Worm (Caenorhabditis elegans): Measurements from ENCODE around the gene Y102A5C.40.

- TF ChIP-seq lin-29 (GFP tag; IDR thresholded peaks at IDR 0.05) = no peak
- TF ChIP-seq dmd-8 (GFP tag; IDR thresholded peaks at IDR 0.05) = no peak
- no peak for TF ChIP-seq mdl-1 (tag; optimal IDR thresholded peaks at IDR 0.05)
- no peak for TF ChIP-seq ama-1 (optimal IDR thresholded peaks at IDR 0.05)
- no peak for TF ChIP-seq ztf-7 (tag; optimal IDR thresholded peaks at IDR 0.05)
- TF ChIP-seq nhr-10 (tag; optimal IDR thresholded peaks at IDR 0.05) = no peak
- no peak for TF ChIP-seq tra-1 (GFP tag; IDR thresholded peaks at IDR 0.05)
- TF ChIP-seq zag-1 (tag; optimal IDR thresholded peaks at IDR 0.05) = no peak
- no peak for TF ChIP-seq F10B5.3 (tag; optimal IDR thresholded peaks at IDR 0.05)
- TF ChIP-seq spr-1 (tag; optimal IDR thresholded peaks at IDR 0.05) = no peak
Measured at ce11 chrV:17016787-17017186, 29.9 kb upstream of the Y102A5C.40 start, which contains the start of gene srh-97.
